Worm (Caenorhabditis elegans): Measurements from ENCODE around the gene K12H6.12.

DNA sequence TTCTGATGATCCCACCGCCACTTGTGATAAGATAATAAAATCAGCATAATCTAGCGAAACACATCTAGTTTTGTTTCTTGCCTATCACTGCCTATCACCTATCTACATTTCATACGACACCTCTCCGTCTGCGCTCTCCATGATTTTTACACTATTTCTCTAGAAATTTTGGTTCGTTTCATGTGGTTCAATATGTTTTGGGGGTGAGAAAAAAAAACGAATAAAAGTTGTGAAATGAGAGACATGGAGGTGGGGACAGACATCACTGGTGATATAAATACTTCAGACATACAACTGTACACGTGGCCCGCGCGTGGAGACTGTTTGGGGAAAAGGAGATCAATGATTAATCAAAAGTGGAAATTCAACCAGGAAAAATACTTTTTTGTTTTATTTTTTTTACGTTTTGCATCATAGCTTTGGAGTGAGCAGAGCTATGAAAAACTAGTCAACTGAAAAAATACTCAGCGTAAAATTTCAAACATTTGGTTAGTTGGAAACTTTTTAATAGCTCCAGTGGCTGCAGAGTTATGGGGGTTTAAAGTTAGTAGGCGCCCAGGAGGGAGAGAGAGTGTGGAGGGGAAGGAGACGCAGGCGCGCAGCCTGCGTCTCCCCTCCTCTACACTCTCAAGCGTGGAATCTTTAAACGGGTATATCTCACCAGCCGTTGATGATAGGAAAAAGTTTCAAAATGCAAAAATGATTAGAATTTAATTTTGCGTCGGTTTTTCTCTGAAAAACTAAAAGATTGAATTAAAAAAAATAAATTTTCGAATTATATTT, 5.0 kb upstream of the K12H6.12 start:
- TF ChIP-seq tra-1 (GFP tag; IDR thresholded peaks at IDR 0.05) (no peak), zag-1 (tag; optimal IDR thresholded peaks at IDR 0.05) (no peak), lir-3 (tag; optimal IDR thresholded peaks at IDR 0.05) (no peak), rbr-2 (tag; optimal IDR thresholded peaks at IDR 0.05) (no peak), ceh-62 (tag; optimal IDR thresholded peaks at IDR 0.05) (no peak), mdl-1 (tag; optimal IDR thresholded peaks at IDR 0.05) (no peak), hlh-30 (tag; optimal IDR thresholded peaks at IDR 0.05; ENCODE audit: insufficient read depth) (peak; percentile 64), daf-12 (tag; optimal IDR thresholded peaks at IDR 0.05) (no peak), ama-1 (optimal IDR thresholded peaks at IDR 0.05) (no peak), Y75B8A.6 (GFP tag; IDR thresholded peaks at IDR 0.05) (no peak), nhr-28 (tag; optimal IDR thresholded peaks at IDR 0.05) (peak; percentile 63), mes-2 (tag; optimal IDR thresholded peaks at IDR 0.05; ENCODE audit: poor library complexity, severe bottlenecking) (no peak)
